Worm (Caenorhabditis elegans) whole organism, young adult: ENCODE results near the gene F01E11.20.

Experiments used
- D2030.7 ChIP-seq: fragments of 200-800 bp; sonication (Bioruptor generic); IDR thresholded peaks from 2 replicates; pipeline ENCODE4 v1.3.6; 2022; ENCODE audit warnings: missing genetic modification reagents, missing genetic modification characterization, missing compliant biosample characterization
- F55B11.4 ChIP-seq: sonication (generic microtip); optimal IDR thresholded peaks from 2 replicates; lab custom pipeline; 2016; ENCODE audit warnings: missing compliant biosample characterization, missing genetic modification characterization, borderline replicate concordance; ENCODE audit not compliant: insufficient read depth
- akir-1 ChIP-seq: fragments of 200-800 bp; sonication (Bioruptor generic); optimal IDR thresholded peaks from 2 replicates; lab custom pipeline; 2018; ENCODE audit warnings: mild to moderate bottlenecking, missing genetic modification characterization, moderate library complexity, missing compliant biosample characterization
- ama-1 ChIP-seq, 3 experiments: fragments of 150-350 bp in 1 of 3; sonication (generic microtip) in 2 of 3; optimal IDR thresholded peaks; 2 replicates each; lab custom pipeline; 2014 to 2018; ENCODE audit warnings: missing biosample characterization in 2 of 3, missing genetic modification characterization in 2 of 3, missing genetic modification reagents in 2 of 3
- attf-3 ChIP-seq: fragments of 200-800 bp; sonication (Bioruptor generic); conservative IDR thresholded peaks from 2 replicates; pipeline ENCODE4 v1.3.6; 2022; ENCODE audit warnings: missing genetic modification reagents, missing genetic modification characterization, missing compliant biosample characterization
- bed-2 ChIP-seq: fragments of 200-800 bp; sonication (Bioruptor generic); IDR thresholded peaks from 2 replicates; pipeline ENCODE4 v1.3.6; 2022; ENCODE audit warnings: missing genetic modification reagents, missing genetic modification characterization, missing compliant biosample characterization
- efl-1 ChIP-seq: fragments of 150-350 bp; optimal IDR thresholded peaks from 2 replicates; lab custom pipeline; 2014; ENCODE audit warnings: missing biosample characterization, missing genetic modification reagents, missing genetic modification characterization
- lir-1 ChIP-seq: fragments of 200-800 bp; sonication (Bioruptor generic); conservative IDR thresholded peaks from 2 replicates; pipeline ENCODE4 v1.3.6; 2022; ENCODE audit warnings: missing genetic modification reagents, missing genetic modification characterization, missing compliant biosample characterization
- nhr-80 ChIP-seq: sonication (generic microtip); optimal IDR thresholded peaks from 2 replicates; lab custom pipeline; 2016; ENCODE audit warnings: missing genetic modification characterization, missing compliant biosample characterization
- pha-4 ChIP-seq: fragments of 150-350 bp; sonication (generic microtip); optimal IDR thresholded peaks from 2 replicates; lab custom pipeline; 2014; ENCODE audit warnings: missing biosample characterization, missing genetic modification reagents, missing genetic modification characterization
- snpc-1.1 ChIP-seq: sonication (generic microtip); optimal IDR thresholded peaks from 2 replicates; lab custom pipeline; 2017; ENCODE audit warnings: missing genetic modification characterization, mild to moderate bottlenecking, missing compliant biosample characterization, antibody characterized with exemption, moderate library complexity, missing genotype, missing genetic modification reagents; ENCODE audit not compliant: insufficient read depth
- unc-130 ChIP-seq: sonication (generic microtip); optimal IDR thresholded peaks from 2 replicates; lab custom pipeline; 2016; ENCODE audit warnings: missing genetic modification reagents, missing genetic modification characterization, missing compliant biosample characterization
- ztf-26 ChIP-seq: sonication (generic microtip); optimal IDR thresholded peaks from 2 replicates; lab custom pipeline; 2017; ENCODE audit warnings: missing genetic modification characterization, missing compliant biosample characterization

DNA sequence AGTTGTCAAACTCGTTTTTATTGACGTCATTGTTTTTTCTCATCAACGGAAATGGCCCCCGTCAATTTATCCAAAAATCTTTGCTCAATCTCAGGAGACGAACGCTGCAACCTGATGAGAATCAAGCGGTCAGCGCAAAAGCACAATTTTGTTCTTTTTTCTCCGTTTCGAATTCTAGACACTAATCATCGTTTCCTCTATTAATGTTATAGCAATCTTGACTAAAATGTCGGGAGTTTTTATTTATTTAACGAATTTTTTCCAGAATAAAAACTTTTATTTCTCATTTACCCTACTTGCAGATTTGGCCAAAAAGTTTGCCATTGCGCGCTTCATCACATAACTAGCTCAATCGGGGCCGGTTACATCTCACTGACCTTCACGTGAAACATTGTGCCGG is 7.0 kb downstream of the F01E11.20 start, which contains the start of gene F01E11.18:
- TF ChIP-seq ztf-26 (tag; lab: Kevin White, UChicago) = no peak
- no peak for TF ChIP-seq F55B11.4
- TF ChIP-seq ama-1 (optimal IDR thresholded peaks at IDR 0.05; lab: Kevin White, UChicago) = no peak
- no peak for TF ChIP-seq ama-1 (GFP tag; optimal IDR thresholded peaks at IDR 0.05; lab: Kevin White, UChicago)
- TF ChIP-seq unc-130 (GFP tag; lab: Kevin White, UChicago) = no peak
- no peak for TF ChIP-seq efl-1
- TF ChIP-seq lir-1 (GFP tag; lab: Robert Waterston, UW) = no peak
- no peak for TF ChIP-seq pha-4 (tag; lab: Kevin White, UChicago)
- no peak for TF ChIP-seq snpc-1.1
- no peak for TF ChIP-seq bed-2
- TF ChIP-seq nhr-80 (tag; lab: Kevin White, UChicago) = no peak
- TF ChIP-seq D2030.7 = no peak
- TF ChIP-seq attf-3 = no peak
- TF ChIP-seq akir-1 = no peak
